Worm (Caenorhabditis elegans) whole organism, L4 larva: Measurements from ENCODE around the gene spc-1.
A peak's percentile ranks its signal among the peaks of the same experiment; 100 is the strongest.

Experiments used
- D1046.2 ChIP-seq: fragments of 200-800 bp; sonication (Bioruptor generic); IDR thresholded peaks from 2 replicates; pipeline ENCODE4 v1.3.6; 2022; ENCODE audit warnings: missing genetic modification characterization, missing compliant biosample characterization
- F44E2.7 ChIP-seq: fragments of 200-800 bp; sonication (Bioruptor generic); IDR thresholded peaks from 2 replicates; pipeline ENCODE4 v2.1.2; 2022; ENCODE audit warnings: missing genetic modification characterization, missing compliant biosample characterization
- T26A8.4 ChIP-seq: fragments of 200-800 bp; sonication (Bioruptor generic); IDR thresholded peaks from 2 replicates; pipeline ENCODE4 v1.3.6; 2022; ENCODE audit warnings: missing genetic modification characterization, missing compliant biosample characterization
- Y48G9A.11 ChIP-seq: fragments of 200-800 bp; sonication (Bioruptor generic); IDR thresholded peaks from 2 replicates; pipeline ENCODE4 v1.3.6; 2022; ENCODE audit warnings: missing genetic modification reagents, missing genetic modification characterization, missing compliant biosample characterization
- aha-1 ChIP-seq: fragments of 150-350 bp; peaks from one replicate; lab custom pipeline; 2014; ENCODE audit warnings: missing biosample characterization, missing genetic modification characterization
- arid-1 ChIP-seq: fragments of 200-800 bp; sonication (Bioruptor generic); conservative IDR thresholded peaks from 2 replicates; pipeline ENCODE4 v1.3.6; 2022; ENCODE audit warnings: missing genetic modification reagents, missing genetic modification characterization, missing compliant biosample characterization
- ceh-20 ChIP-seq: fragments of 200-800 bp; sonication (Bioruptor generic); IDR thresholded peaks from 2 replicates; pipeline ENCODE4 v1.3.6; 2022; ENCODE audit warnings: missing genetic modification reagents, missing genetic modification characterization, missing compliant biosample characterization
- ceh-28 ChIP-seq: fragments of 150-350 bp; optimal IDR thresholded peaks from 2 replicates; lab custom pipeline; 2014; ENCODE audit warnings: missing biosample characterization, missing genetic modification reagents, missing genetic modification characterization
- ceh-82 ChIP-seq: sonication (generic microtip); optimal IDR thresholded peaks from 2 replicates; lab custom pipeline; 2017; ENCODE audit warnings: missing biosample characterization, missing genetic modification characterization
- ces-1 ChIP-seq: fragments of 150-350 bp; sonication (generic microtip); optimal IDR thresholded peaks from 4 replicates; lab custom pipeline; 2014; ENCODE audit warnings: missing biosample characterization, missing genetic modification reagents, missing genetic modification characterization
- cey-2 ChIP-seq: sonication (generic microtip); optimal IDR thresholded peaks from 3 replicates; lab custom pipeline; 2017; ENCODE audit warnings: missing genetic modification characterization, mild to moderate bottlenecking, missing compliant biosample characterization, antibody characterized with exemption, borderline replicate concordance; ENCODE audit not compliant: insufficient read depth
- ctbp-1 ChIP-seq: fragments of 200-800 bp; sonication (Bioruptor generic); IDR thresholded peaks from 2 replicates; pipeline ENCODE4 v1.3.6; 2022; ENCODE audit warnings: missing genetic modification reagents, missing genetic modification characterization, missing compliant biosample characterization
- daf-16 ChIP-seq, 3 experiments: sonication (generic microtip); optimal IDR thresholded peaks; 2 replicates each; lab custom pipeline; 2016 to 2017; ENCODE audit warnings: missing genetic modification characterization in 3 of 3, missing genetic modification reagents in 3 of 3, mild to moderate bottlenecking in 2 of 3, missing compliant biosample characterization in 2 of 3, missing biosample characterization in 1 of 3, moderate library complexity in 1 of 3
- daf-19 ChIP-seq: fragments of 200-800 bp; sonication (Bioruptor generic); conservative IDR thresholded peaks from 2 replicates; pipeline ENCODE4 v1.3.6; 2022; ENCODE audit warnings: missing genetic modification characterization, missing compliant biosample characterization
- dmd-6 ChIP-seq: fragments of 200-800 bp; sonication (Bioruptor generic); IDR thresholded peaks from 2 replicates; pipeline ENCODE4 v1.3.6; 2022; ENCODE audit warnings: missing genetic modification reagents, missing genetic modification characterization, missing compliant biosample characterization
- dmd-9 ChIP-seq: fragments of 200-800 bp; sonication (Bioruptor generic); IDR thresholded peaks from 2 replicates; pipeline ENCODE4 v1.3.6; 2022; ENCODE audit warnings: missing genetic modification reagents, missing genetic modification characterization, missing compliant biosample characterization
- egl-27 ChIP-seq: sonication (generic microtip); optimal IDR thresholded peaks from 3 replicates; lab custom pipeline; 2017; ENCODE audit warnings: missing biosample characterization, missing genetic modification reagents, missing genetic modification characterization
- egl-43 ChIP-seq: fragments of 200-800 bp; sonication (Bioruptor generic); IDR thresholded peaks from 2 replicates; pipeline ENCODE4 v1.3.6; 2022; ENCODE audit warnings: missing genetic modification reagents, missing genetic modification characterization, missing compliant biosample characterization
- hlh-11 ChIP-seq: fragments of 200-800 bp; sonication (Bioruptor generic); optimal IDR thresholded peaks from 2 replicates; lab custom pipeline; 2018; ENCODE audit warnings: mild to moderate bottlenecking, missing genetic modification characterization, missing compliant biosample characterization
- lim-7 ChIP-seq: fragments of 200-800 bp; sonication (Bioruptor generic); IDR thresholded peaks from 2 replicates; pipeline ENCODE4 v1.3.6; 2022; ENCODE audit warnings: missing genetic modification characterization, missing compliant biosample characterization
- lin-1 ChIP-seq: fragments of 200-800 bp; sonication (Bioruptor generic); IDR thresholded peaks from 2 replicates; pipeline ENCODE4 v1.3.6; 2022; ENCODE audit warnings: missing genetic modification reagents, missing genetic modification characterization, missing compliant biosample characterization
- lin-13 ChIP-seq: fragments of 150-350 bp; optimal IDR thresholded peaks from 2 replicates; lab custom pipeline; 2014; ENCODE audit warnings: missing biosample characterization, missing genetic modification reagents, missing genetic modification characterization
- lsy-2 ChIP-seq, 2 experiments: fragments of 150-350 bp in 1 of 2; sonication (generic microtip) in 1 of 2; optimal IDR thresholded peaks; 2 replicates each; lab custom pipeline; 2014 to 2017; ENCODE audit warnings: missing biosample characterization in 2 of 2, missing genetic modification characterization in 2 of 2
- mdl-1 ChIP-seq, 2 experiments: fragments of 150-350 bp in 1 of 2; sonication (generic microtip) in 1 of 2; optimal IDR thresholded peaks; 2 replicates each; lab custom pipeline; 2014 to 2017; ENCODE audit warnings: missing biosample characterization in 2 of 2, missing genetic modification characterization in 2 of 2
- mdt-29 ChIP-seq: fragments of 200-800 bp; sonication (Bioruptor generic); IDR thresholded peaks from 2 replicates; pipeline ENCODE4 v1.3.6; 2022; ENCODE audit warnings: missing genetic modification reagents, missing genetic modification characterization, missing compliant biosample characterization
- mep-1 ChIP-seq: fragments of 150-350 bp; sonication (generic microtip); optimal IDR thresholded peaks from 3 replicates; lab custom pipeline; 2014; ENCODE audit warnings: missing biosample characterization, missing genetic modification characterization
- mes-2 ChIP-seq: sonication (generic microtip); optimal IDR thresholded peaks from 2 replicates; lab custom pipeline; 2016; ENCODE audit warnings: missing genotype, mild to moderate bottlenecking, missing genetic modification characterization, missing compliant biosample characterization; ENCODE audit not compliant: poor library complexity, severe bottlenecking
- mxl-3 ChIP-seq: fragments of 200-800 bp; sonication (Bioruptor generic); optimal IDR thresholded peaks from 2 replicates; lab custom pipeline; 2018; ENCODE audit warnings: mild to moderate bottlenecking, missing genetic modification characterization, missing compliant biosample characterization
- nhr-11 ChIP-seq: fragments of 150-350 bp; optimal IDR thresholded peaks from 2 replicates; lab custom pipeline; 2014; ENCODE audit warnings: missing biosample characterization, missing genetic modification characterization
- nhr-237 ChIP-seq: sonication (generic microtip); optimal IDR thresholded peaks from 2 replicates; lab custom pipeline; 2017; ENCODE audit warnings: missing biosample characterization, missing genetic modification characterization
- nhr-25 ChIP-seq: sonication (generic microtip); optimal IDR thresholded peaks from 2 replicates; lab custom pipeline; 2017; ENCODE audit warnings: missing genetic modification characterization, mild to moderate bottlenecking, missing compliant biosample characterization, antibody characterized with exemption, moderate library complexity, borderline replicate concordance; ENCODE audit not compliant: insufficient read depth
- nhr-48 ChIP-seq: sonication (generic microtip); optimal IDR thresholded peaks from 2 replicates; lab custom pipeline; 2016; ENCODE audit warnings: mild to moderate bottlenecking, missing genetic modification characterization, missing compliant biosample characterization
- nhr-76 ChIP-seq: fragments of 150-350 bp; optimal IDR thresholded peaks from 2 replicates; lab custom pipeline; 2014; ENCODE audit warnings: missing biosample characterization, missing genetic modification characterization
- nhr-77 ChIP-seq: fragments of 150-350 bp; optimal IDR thresholded peaks from 2 replicates; lab custom pipeline; 2014; ENCODE audit warnings: missing biosample characterization, missing genetic modification characterization
- php-3 ChIP-seq: fragments of 200-800 bp; sonication (Bioruptor generic); IDR thresholded peaks from 2 replicates; pipeline ENCODE4 v1.3.6; 2022; ENCODE audit warnings: missing genetic modification reagents, missing genetic modification characterization, missing compliant biosample characterization
- pqm-1 ChIP-seq: sonication (generic microtip); optimal IDR thresholded peaks from 2 replicates; lab custom pipeline; 2017; ENCODE audit warnings: missing biosample characterization, missing genetic modification characterization
- saeg-2 ChIP-seq: fragments of 200-800 bp; sonication (Bioruptor generic); IDR thresholded peaks from 2 replicates; pipeline ENCODE4 v1.3.6; 2022; ENCODE audit warnings: missing genetic modification reagents, missing genetic modification characterization, missing compliant biosample characterization
- spr-1 ChIP-seq: sonication (generic microtip); optimal IDR thresholded peaks from 2 replicates; lab custom pipeline; 2016; ENCODE audit warnings: mild to moderate bottlenecking, missing genetic modification characterization, missing compliant biosample characterization
- tag-97 ChIP-seq: fragments of 200-800 bp; sonication (Bioruptor generic); IDR thresholded peaks from 2 replicates; pipeline ENCODE4 v1.3.6; 2022; ENCODE audit warnings: missing genetic modification characterization, missing compliant biosample characterization
- unc-39 ChIP-seq: sonication (generic microtip); optimal IDR thresholded peaks from 2 replicates; lab custom pipeline; 2017; ENCODE audit warnings: missing biosample characterization, missing genetic modification characterization
- vab-7 ChIP-seq: fragments of 200-800 bp; sonication (Bioruptor generic); IDR thresholded peaks from 2 replicates; pipeline ENCODE4 v1.3.6; 2022; ENCODE audit warnings: missing genetic modification reagents, missing genetic modification characterization, missing compliant biosample characterization
- zag-1 ChIP-seq: fragments of 150-350 bp; optimal IDR thresholded peaks from 2 replicates; lab custom pipeline; 2014; ENCODE audit warnings: missing biosample characterization, missing genetic modification characterization
- zfp-2 ChIP-seq: sonication (generic microtip); optimal IDR thresholded peaks from 2 replicates; lab custom pipeline; 2016; ENCODE audit warnings: mild to moderate bottlenecking, missing genetic modification characterization, missing compliant biosample characterization
- zfp-3 ChIP-seq: fragments of 200-800 bp; sonication (Bioruptor generic); conservative IDR thresholded peaks from 2 replicates; pipeline ENCODE4 v1.3.6; 2022; ENCODE audit warnings: missing genetic modification reagents, missing genetic modification characterization, missing compliant biosample characterization
- ztf-11 ChIP-seq: fragments of 150-350 bp; optimal IDR thresholded peaks from 2 replicates; lab custom pipeline; 2014; ENCODE audit warnings: missing biosample characterization, missing genetic modification characterization

Gene spc-1

DNA sequence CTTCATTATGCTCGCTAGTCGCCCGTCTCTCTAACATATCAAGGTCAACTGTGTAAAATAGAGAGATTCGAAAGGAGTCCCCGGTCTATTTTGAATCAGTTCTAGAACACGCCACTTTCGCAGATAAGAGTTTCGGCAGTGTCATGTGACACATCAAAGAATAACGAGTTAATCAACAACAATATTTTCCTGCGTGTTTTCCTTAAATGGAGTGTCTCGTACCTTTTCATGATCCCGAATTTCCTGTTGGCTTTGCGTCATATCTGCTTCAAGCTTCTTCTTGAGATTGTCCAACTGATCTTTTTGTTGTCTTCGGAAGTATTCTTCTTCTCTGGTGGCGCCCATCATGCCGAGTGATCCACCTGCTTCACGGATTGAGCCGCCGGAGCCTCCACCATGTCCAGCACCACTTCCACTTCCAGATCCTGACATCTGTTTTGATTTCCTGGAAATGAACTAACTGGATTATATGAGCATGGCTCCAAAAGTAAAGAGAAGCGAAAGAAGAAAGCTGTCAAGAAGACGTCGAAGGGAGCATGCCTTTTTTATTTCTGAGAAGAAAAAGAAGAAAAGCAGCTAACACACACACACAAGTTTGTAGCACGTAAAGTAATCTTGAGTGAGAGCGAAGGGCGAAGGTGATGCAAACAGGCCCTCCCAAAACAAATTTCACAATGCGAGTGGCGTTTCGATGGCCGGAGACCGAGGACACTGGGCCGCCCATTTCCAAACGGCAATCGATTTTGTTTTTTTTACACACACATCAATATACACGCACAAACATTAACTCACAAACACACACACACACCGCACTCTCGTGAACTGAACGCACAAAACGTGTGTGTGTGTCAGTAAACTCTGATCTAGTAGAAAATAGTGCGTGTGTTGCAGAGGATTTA is 11.5 kb downstream of the spc-1 start (continued):
- TF ChIP-seq arid-1 (GFP tag; lab: Robert Waterston, UW) (no peak), nhr-77 (tag; lab: Kevin White, UChicago) (peak; percentile 46), egl-27 (tag; lab: Kevin White, UChicago) (no peak), ces-1 (GFP tag; lab: Kevin White, UChicago) (no peak), nhr-76 (tag; lab: Kevin White, UChicago) (no peak), tag-97 (GFP tag; lab: Robert Waterston, UW) (no peak), lin-13 (no peak), cey-2 (no peak), aha-1 (tag; lab: Kevin White, UChicago) (peak; percentile 89), lsy-2 (tag; optimal IDR thresholded peaks at IDR 0.05; lab: Kevin White, UChicago) (peak in 1 of 2 experiments; percentile 14), spr-1 (no peak), nhr-11 (tag; lab: Kevin White, UChicago) (peak; percentile 48), mdt-29 (GFP tag; lab: Robert Waterston, UW) (peak; percentile 21; the same call in 1 of the 2 replicates), mxl-3 (GFP tag; lab: Kevin White, UChicago) (no peak), vab-7 (GFP tag; lab: Robert Waterston, UW) (no peak), php-3 (GFP tag; lab: Robert Waterston, UW) (peak; percentile 51; the same call in 1 of the 2 replicates), T26A8.4 (GFP tag; lab: Robert Waterston, UW) (no peak; the same call in 1 of the 2 replicates), ceh-28 (tag; lab: Kevin White, UChicago) (peak; percentile 7), Y48G9A.11 (GFP tag; lab: Robert Waterston, UW) (no peak), dmd-9 (no peak), hlh-11 (peak; percentile 63)
- TF ChIP-seq, all 104 proteins: peak for 25

- TF ChIP-seq zag-1 (tag; lab: Kevin White, UChicago) (no peak), ztf-11 (no peak), nhr-25 (tag; lab: Kevin White, UChicago) (peak; percentile 60), T26A8.4 (GFP tag; lab: Robert Waterston, UW) (peak; percentile 73; the same call in 1 of the 2 replicates), daf-19 (no peak), lin-1 (GFP tag; lab: Robert Waterston, UW) (no peak), ceh-82 (tag; lab: Kevin White, UChicago) (no peak), mep-1 (tag; lab: Kevin White, UChicago) (peak; percentile 43), ceh-20 (GFP tag; lab: Robert Waterston, UW) (no peak), F44E2.7 (no peak), unc-39 (tag; lab: Kevin White, UChicago) (no peak), hlh-11 (no peak), lsy-2 (tag; optimal IDR thresholded peaks at IDR 0.05; lab: Kevin White, UChicago) (peak in 1 of 2 experiments; percentile 29), egl-43 (GFP tag; lab: Robert Waterston, UW) (peak; percentile 45; the same call in 1 of the 2 replicates), daf-16 (GFP tag; optimal IDR thresholded peaks at IDR 0.05; lab: Kevin White, UChicago) (no peak), daf-16 (tag; optimal IDR thresholded peaks at IDR 0.05; lab: Kevin White, UChicago) (peak; percentile 26), dmd-6 (GFP tag; lab: Robert Waterston, UW) (0 out of 2 replicates have a peak, but pooled peaks have one; percentile 6), nhr-237 (tag; lab: Kevin White, UChicago) (no peak), mdt-29 (GFP tag; lab: Robert Waterston, UW) (peak; percentile 74), pqm-1 (tag; lab: Kevin White, UChicago) (peak; percentile 7), saeg-2 (GFP tag; lab: Robert Waterston, UW) (0 out of 2 replicates have a peak, but pooled peaks have one; percentile 24), lim-7 (GFP tag; lab: Robert Waterston, UW) (peak; percentile 49; the same call in 1 of the 2 replicates), nhr-48 (no peak), mdl-1 (tag; optimal IDR thresholded peaks at IDR 0.05; lab: Kevin White, UChicago) (no peak), ctbp-1 (GFP tag; lab: Robert Waterston, UW) (no peak), zfp-2 (tag; lab: Kevin White, UChicago) (no peak), mes-2 (peak; percentile 46), D1046.2 (GFP tag; lab: Robert Waterston, UW) (0 out of 2 replicates have a peak, but pooled peaks have one; percentile 46), zfp-3 (GFP tag; lab: Robert Waterston, UW) (peak; percentile 81; the same call in 1 of the 2 replicates)
Observed at ce11 chrX:3114306-3115133, 12.4 kb downstream of the spc-1 start, which contains the start of gene gpd-2. Gene gpd-2, minus strand, starts transcription at chrX:3114689.
